Fruit fly (Drosophila melanogaster): Measurements from ENCODE around the gene T48.

DNA sequence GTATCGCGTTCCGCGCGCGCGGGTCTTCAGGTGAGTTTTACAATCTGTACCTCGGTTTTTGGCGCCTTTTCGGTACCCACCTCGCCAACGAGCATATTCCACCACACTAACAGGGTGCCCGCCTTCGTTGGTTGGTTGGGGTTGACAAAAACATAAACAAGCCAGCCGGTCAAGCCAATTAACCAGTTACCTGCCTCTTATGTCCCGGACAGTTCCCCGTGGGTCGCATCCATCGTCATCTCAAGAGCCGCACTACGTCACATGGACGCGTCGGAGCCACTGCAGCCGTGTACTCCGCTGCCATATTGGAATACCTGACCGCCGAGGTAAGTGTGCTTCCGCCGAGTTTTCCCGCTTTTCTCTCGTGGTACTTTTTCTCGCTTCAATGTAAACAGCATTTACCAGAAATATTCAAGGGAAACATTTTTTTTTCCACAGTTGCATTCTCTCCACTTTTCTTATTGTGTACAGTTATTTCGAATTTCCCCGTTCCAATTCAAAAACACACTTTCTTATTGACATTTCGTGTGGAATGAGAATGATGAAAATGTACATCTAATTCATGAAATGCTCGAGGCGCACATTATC lies 14.0 kb upstream of the T48 start:
- TF ChIP-seq CG14655 (GFP tag; optimal IDR thresholded peaks at IDR 0.05) (no peak), CG4496 (GFP tag; IDR thresholded peaks at IDR 0.05) (0 out of 3 replicates have a peak, but pooled peaks have one; percentile 15), CG8159 (tag; optimal IDR thresholded peaks at IDR 0.05) (no peak), CG12605 (GFP tag; IDR thresholded peaks at IDR 0.05) (peak; percentile 47; the same call in 1 of the 2 replicates)
